Worm (Caenorhabditis elegans) whole organism, early embryonic: ENCODE results near the gene F56B3.11.

Experiments
- B0310.2 ChIP-seq: sonication (generic microtip); optimal IDR thresholded peaks from 2 replicates; lab custom pipeline; 2016; ENCODE audit warnings: mild to moderate bottlenecking, missing genetic modification characterization, missing compliant biosample characterization
- ama-1 ChIP-seq: fragments of 150-350 bp; optimal IDR thresholded peaks from 2 replicates; lab custom pipeline; 2014
- flt-1 ChIP-seq: fragments of 200-800 bp; sonication (Bioruptor generic); IDR thresholded peaks from 2 replicates; pipeline ENCODE4 v1.3.6; 2022; ENCODE audit warnings: missing genetic modification characterization, missing compliant biosample characterization
- hmg-4 ChIP-seq: fragments of 200-800 bp; sonication (Bioruptor generic); optimal IDR thresholded peaks from 2 replicates; lab custom pipeline; 2018; ENCODE audit warnings: mild to moderate bottlenecking, missing genetic modification characterization, missing compliant biosample characterization
- hnd-1 ChIP-seq: sonication (generic microtip); optimal IDR thresholded peaks from 2 replicates; lab custom pipeline; 2016; ENCODE audit warnings: missing genetic modification characterization, missing compliant biosample characterization
- pes-1 ChIP-seq: fragments of 200-800 bp; sonication (Bioruptor generic); IDR thresholded peaks from 2 replicates; pipeline ENCODE4 v1.3.6; 2022; ENCODE audit warnings: missing genetic modification reagents, missing genetic modification characterization, missing compliant biosample characterization
- scrt-1 ChIP-seq: fragments of 200-800 bp; sonication (Bioruptor generic); IDR thresholded peaks from 2 replicates; pipeline ENCODE4 v1.3.6; 2022; ENCODE audit warnings: missing genetic modification characterization, missing compliant biosample characterization
- tra-4 ChIP-seq: sonication (generic microtip); optimal IDR thresholded peaks from 2 replicates; lab custom pipeline; 2017; ENCODE audit warnings: missing genetic modification characterization, missing compliant biosample characterization

ce11 chrIV:826145-826544, 29.8 kb upstream of the F56B3.11 start:
- no peak for TF ChIP-seq ama-1 (lab: Kevin White, UChicago)
- TF ChIP-seq B0310.2 (tag; lab: Kevin White, UChicago) = no peak
- no peak for TF ChIP-seq flt-1 (GFP tag; lab: Robert Waterston, UW)
- no peak for TF ChIP-seq pes-1 (GFP tag; lab: Robert Waterston, UW)
- TF ChIP-seq scrt-1 (GFP tag; lab: Robert Waterston, UW) = no peak
- no peak for TF ChIP-seq tra-4
- TF ChIP-seq hnd-1 (tag; lab: Kevin White, UChicago) = no peak
- TF ChIP-seq hmg-4 = no peak
